Fruit fly (Drosophila melanogaster) S2 (cell line): ENCODE data around the gene CG32982.

Source experiments
- CG8478 ChIP-seq: fragments of >200 bp; optimal IDR thresholded peaks from 2 replicates; lab custom pipeline; 2018
- CTCF ChIP-seq, 2 experiments: fragments of >200 bp; optimal IDR thresholded peaks; 2 replicates each; lab custom pipeline; 2018

dm6 chr2L:9158341-9158740 is 32.8 kb downstream of the CG32982 start:
- peak; percentile 49 to 60 for TF ChIP-seq CTCF (optimal IDR thresholded peaks at IDR 0.05; lab: Kevin White, UChicago)
- no peak for TF ChIP-seq CG8478 (lab: Kevin White, UChicago)
